Worm (Caenorhabditis elegans) whole organism, L4 larva: ENCODE results near the gene daf-41.

Experiments used
- D1046.2 ChIP-seq: fragments of 200-800 bp; sonication (Bioruptor generic); IDR thresholded peaks from 2 replicates; pipeline ENCODE4 v1.3.6; 2022; ENCODE audit warnings: missing genetic modification characterization, missing compliant biosample characterization
- F10B5.3 ChIP-seq: sonication (generic microtip); optimal IDR thresholded peaks from 2 replicates; lab custom pipeline; 2016; ENCODE audit warnings: mild to moderate bottlenecking, missing genetic modification characterization, missing compliant biosample characterization
- F26F4.8 ChIP-seq: fragments of 200-800 bp; sonication (Bioruptor generic); conservative IDR thresholded peaks from 2 replicates; pipeline ENCODE4 v1.3.6; 2022; ENCODE audit warnings: missing genetic modification characterization, missing compliant biosample characterization
- F37D6.2 ChIP-seq: sonication (generic microtip); optimal IDR thresholded peaks from 2 replicates; lab custom pipeline; 2016; ENCODE audit warnings: mild to moderate bottlenecking, missing genetic modification characterization, missing compliant biosample characterization
- F44E2.7 ChIP-seq: fragments of 200-800 bp; sonication (Bioruptor generic); IDR thresholded peaks from 2 replicates; pipeline ENCODE4 v2.1.2; 2022; ENCODE audit warnings: missing genetic modification characterization, missing compliant biosample characterization
- F49E8.2 ChIP-seq: sonication (generic microtip); optimal IDR thresholded peaks from 2 replicates; lab custom pipeline; 2016; ENCODE audit warnings: missing compliant biosample characterization, mild to moderate bottlenecking, missing genetic modification characterization, borderline replicate concordance
- R02D3.7 ChIP-seq: fragments of 150-350 bp; sonication (generic microtip); optimal IDR thresholded peaks from 3 replicates; lab custom pipeline; 2014; ENCODE audit warnings: missing biosample characterization, missing genetic modification characterization
- T20F7.1 ChIP-seq: fragments of 200-800 bp; sonication (Bioruptor generic); optimal IDR thresholded peaks from 2 replicates; lab custom pipeline; 2018; ENCODE audit warnings: mild to moderate bottlenecking, missing genetic modification characterization, missing compliant biosample characterization
- Y75B8A.6 ChIP-seq: fragments of 200-800 bp; sonication (Bioruptor generic); IDR thresholded peaks from 2 replicates; pipeline ENCODE4 v1.3.6; 2022; ENCODE audit warnings: missing genetic modification reagents, missing genetic modification characterization, missing compliant biosample characterization
- arid-1 ChIP-seq: fragments of 200-800 bp; sonication (Bioruptor generic); conservative IDR thresholded peaks from 2 replicates; pipeline ENCODE4 v1.3.6; 2022; ENCODE audit warnings: missing genetic modification reagents, missing genetic modification characterization, missing compliant biosample characterization
- ceh-20 ChIP-seq: fragments of 200-800 bp; sonication (Bioruptor generic); IDR thresholded peaks from 2 replicates; pipeline ENCODE4 v1.3.6; 2022; ENCODE audit warnings: missing genetic modification reagents, missing genetic modification characterization, missing compliant biosample characterization
- ceh-44 ChIP-seq: fragments of 200-800 bp; sonication (Bioruptor generic); IDR thresholded peaks from 2 replicates; pipeline ENCODE4 v1.3.6; 2022; ENCODE audit warnings: missing genetic modification reagents, missing genetic modification characterization, missing compliant biosample characterization
- ces-1 ChIP-seq: fragments of 150-350 bp; sonication (generic microtip); optimal IDR thresholded peaks from 4 replicates; lab custom pipeline; 2014; ENCODE audit warnings: missing biosample characterization, missing genetic modification reagents, missing genetic modification characterization
- daf-16 ChIP-seq, 3 experiments: sonication (generic microtip); optimal IDR thresholded peaks; 2 replicates each; lab custom pipeline; 2016 to 2017; ENCODE audit warnings: missing genetic modification characterization in 3 of 3, missing genetic modification reagents in 3 of 3, mild to moderate bottlenecking in 2 of 3, missing compliant biosample characterization in 2 of 3, missing biosample characterization in 1 of 3, moderate library complexity in 1 of 3
- daf-8 ChIP-seq: fragments of 200-800 bp; sonication (Bioruptor generic); IDR thresholded peaks from 2 replicates; pipeline ENCODE4 v1.3.6; 2022; ENCODE audit warnings: missing genetic modification characterization, missing compliant biosample characterization
- dmd-8 ChIP-seq: fragments of 200-800 bp; sonication (Bioruptor generic); IDR thresholded peaks from 2 replicates; pipeline ENCODE4 v1.3.6; 2022; ENCODE audit warnings: missing genetic modification characterization, missing compliant biosample characterization
- dmd-9 ChIP-seq: fragments of 200-800 bp; sonication (Bioruptor generic); IDR thresholded peaks from 2 replicates; pipeline ENCODE4 v1.3.6; 2022; ENCODE audit warnings: missing genetic modification reagents, missing genetic modification characterization, missing compliant biosample characterization
- duxl-1 ChIP-seq: sonication (generic microtip); optimal IDR thresholded peaks from 2 replicates; lab custom pipeline; 2016; ENCODE audit warnings: mild to moderate bottlenecking, missing genetic modification characterization, moderate library complexity, missing compliant biosample characterization; ENCODE audit not compliant: poor library complexity
- dve-1 ChIP-seq: sonication (generic microtip); optimal IDR thresholded peaks from 2 replicates; lab custom pipeline; 2017; ENCODE audit warnings: antibody characterized with exemption, mild to moderate bottlenecking, missing genetic modification characterization, missing compliant biosample characterization; ENCODE audit not compliant: insufficient read depth
- egl-27 ChIP-seq: sonication (generic microtip); optimal IDR thresholded peaks from 3 replicates; lab custom pipeline; 2017; ENCODE audit warnings: missing biosample characterization, missing genetic modification reagents, missing genetic modification characterization
- egl-43 ChIP-seq: fragments of 200-800 bp; sonication (Bioruptor generic); IDR thresholded peaks from 2 replicates; pipeline ENCODE4 v1.3.6; 2022; ENCODE audit warnings: missing genetic modification reagents, missing genetic modification characterization, missing compliant biosample characterization
- fkh-10 ChIP-seq: fragments of 150-350 bp; optimal IDR thresholded peaks from 2 replicates; lab custom pipeline; 2014; ENCODE audit warnings: missing biosample characterization, missing genetic modification reagents, missing genetic modification characterization
- hif-1 ChIP-seq, 2 experiments: sonication (generic microtip); optimal IDR thresholded peaks; 2 replicates each; lab custom pipeline; 2016 to 2017; ENCODE audit warnings: missing compliant biosample characterization in 2 of 2, missing genetic modification characterization in 2 of 2, missing genetic modification reagents in 2 of 2, missing genotype in 2 of 2, mild to moderate bottlenecking in 1 of 2
- hlh-11 ChIP-seq: fragments of 200-800 bp; sonication (Bioruptor generic); optimal IDR thresholded peaks from 2 replicates; lab custom pipeline; 2018; ENCODE audit warnings: mild to moderate bottlenecking, missing genetic modification characterization, missing compliant biosample characterization
- jun-1 ChIP-seq: fragments of 150-350 bp; optimal IDR thresholded peaks from 2 replicates; lab custom pipeline; 2014; ENCODE audit warnings: missing biosample characterization, missing genetic modification reagents, missing genetic modification characterization
- lim-7 ChIP-seq: fragments of 200-800 bp; sonication (Bioruptor generic); IDR thresholded peaks from 2 replicates; pipeline ENCODE4 v1.3.6; 2022; ENCODE audit warnings: missing genetic modification characterization, missing compliant biosample characterization
- lin-13 ChIP-seq: fragments of 150-350 bp; optimal IDR thresholded peaks from 2 replicates; lab custom pipeline; 2014; ENCODE audit warnings: missing biosample characterization, missing genetic modification reagents, missing genetic modification characterization
- lin-15B ChIP-seq: fragments of 150-350 bp; sonication (generic microtip); optimal IDR thresholded peaks from 3 replicates; lab custom pipeline; 2014; ENCODE audit warnings: missing biosample characterization, missing genetic modification characterization
- mdl-1 ChIP-seq, 2 experiments: fragments of 150-350 bp in 1 of 2; sonication (generic microtip) in 1 of 2; optimal IDR thresholded peaks; 2 replicates each; lab custom pipeline; 2014 to 2017; ENCODE audit warnings: missing biosample characterization in 2 of 2, missing genetic modification characterization in 2 of 2
- mdt-29 ChIP-seq: fragments of 200-800 bp; sonication (Bioruptor generic); IDR thresholded peaks from 2 replicates; pipeline ENCODE4 v1.3.6; 2022; ENCODE audit warnings: missing genetic modification reagents, missing genetic modification characterization, missing compliant biosample characterization
- mxl-2 ChIP-seq: fragments of 200-800 bp; sonication (Bioruptor generic); conservative IDR thresholded peaks from 2 replicates; pipeline ENCODE4 v1.3.6; 2022; ENCODE audit warnings: missing genetic modification reagents, missing genetic modification characterization, missing compliant biosample characterization
- mxl-3 ChIP-seq: fragments of 200-800 bp; sonication (Bioruptor generic); optimal IDR thresholded peaks from 2 replicates; lab custom pipeline; 2018; ENCODE audit warnings: mild to moderate bottlenecking, missing genetic modification characterization, missing compliant biosample characterization
- nhr-10 ChIP-seq: fragments of 150-350 bp; optimal IDR thresholded peaks from 2 replicates; lab custom pipeline; 2014; ENCODE audit warnings: missing biosample characterization, missing genetic modification characterization
- nhr-102 ChIP-seq: sonication (generic microtip); optimal IDR thresholded peaks from 2 replicates; lab custom pipeline; 2016; ENCODE audit warnings: mild to moderate bottlenecking, missing genetic modification characterization, moderate library complexity, missing compliant biosample characterization
- nhr-11 ChIP-seq: fragments of 150-350 bp; optimal IDR thresholded peaks from 2 replicates; lab custom pipeline; 2014; ENCODE audit warnings: missing biosample characterization, missing genetic modification characterization
- nhr-237 ChIP-seq: sonication (generic microtip); optimal IDR thresholded peaks from 2 replicates; lab custom pipeline; 2017; ENCODE audit warnings: missing biosample characterization, missing genetic modification characterization
- nhr-41 ChIP-seq: fragments of 200-800 bp; sonication (Bioruptor generic); IDR thresholded peaks from 2 replicates; pipeline ENCODE4 v1.3.6; 2022; ENCODE audit warnings: missing genetic modification reagents, missing genetic modification characterization, missing compliant biosample characterization
- saeg-2 ChIP-seq: fragments of 200-800 bp; sonication (Bioruptor generic); IDR thresholded peaks from 2 replicates; pipeline ENCODE4 v1.3.6; 2022; ENCODE audit warnings: missing genetic modification reagents, missing genetic modification characterization, missing compliant biosample characterization
- sdz-12 ChIP-seq: fragments of 200-800 bp; sonication (Bioruptor generic); optimal IDR thresholded peaks from 2 replicates; lab custom pipeline; 2018; ENCODE audit warnings: mild to moderate bottlenecking, missing genetic modification characterization, missing compliant biosample characterization
- set-16 ChIP-seq: fragments of 200-800 bp; sonication (Bioruptor generic); IDR thresholded peaks from 2 replicates; pipeline ENCODE4 v1.3.6; 2022; ENCODE audit warnings: missing genetic modification reagents, missing genetic modification characterization, missing compliant biosample characterization
- skn-1 ChIP-seq: fragments of 150-350 bp; optimal IDR thresholded peaks from 2 replicates; lab custom pipeline; 2014; ENCODE audit warnings: missing biosample characterization, missing genetic modification characterization
- snpc-4 ChIP-seq: fragments of 150-350 bp; optimal IDR thresholded peaks from 2 replicates; lab custom pipeline; 2014; ENCODE audit warnings: missing biosample characterization, missing genetic modification characterization
- spr-1 ChIP-seq: sonication (generic microtip); optimal IDR thresholded peaks from 2 replicates; lab custom pipeline; 2016; ENCODE audit warnings: mild to moderate bottlenecking, missing genetic modification characterization, missing compliant biosample characterization
- tag-97 ChIP-seq: fragments of 200-800 bp; sonication (Bioruptor generic); IDR thresholded peaks from 2 replicates; pipeline ENCODE4 v1.3.6; 2022; ENCODE audit warnings: missing genetic modification characterization, missing compliant biosample characterization
- unc-130 ChIP-seq: sonication (generic microtip); optimal IDR thresholded peaks from 2 replicates; lab custom pipeline; 2016; ENCODE audit warnings: missing genetic modification reagents, missing genetic modification characterization, missing compliant biosample characterization
- vab-7 ChIP-seq: fragments of 200-800 bp; sonication (Bioruptor generic); IDR thresholded peaks from 2 replicates; pipeline ENCODE4 v1.3.6; 2022; ENCODE audit warnings: missing genetic modification reagents, missing genetic modification characterization, missing compliant biosample characterization
- zag-1 ChIP-seq: fragments of 150-350 bp; optimal IDR thresholded peaks from 2 replicates; lab custom pipeline; 2014; ENCODE audit warnings: missing biosample characterization, missing genetic modification characterization
- zfp-3 ChIP-seq: fragments of 200-800 bp; sonication (Bioruptor generic); conservative IDR thresholded peaks from 2 replicates; pipeline ENCODE4 v1.3.6; 2022; ENCODE audit warnings: missing genetic modification reagents, missing genetic modification characterization, missing compliant biosample characterization
- zip-11 ChIP-seq: fragments of 200-800 bp; sonication (Bioruptor generic); IDR thresholded peaks from 2 replicates; pipeline ENCODE4 v1.3.6; 2022; ENCODE audit warnings: missing genetic modification characterization, missing compliant biosample characterization
- ztf-11 ChIP-seq: fragments of 150-350 bp; optimal IDR thresholded peaks from 2 replicates; lab custom pipeline; 2014; ENCODE audit warnings: missing biosample characterization, missing genetic modification characterization

The daf-41 gene

DNA sequence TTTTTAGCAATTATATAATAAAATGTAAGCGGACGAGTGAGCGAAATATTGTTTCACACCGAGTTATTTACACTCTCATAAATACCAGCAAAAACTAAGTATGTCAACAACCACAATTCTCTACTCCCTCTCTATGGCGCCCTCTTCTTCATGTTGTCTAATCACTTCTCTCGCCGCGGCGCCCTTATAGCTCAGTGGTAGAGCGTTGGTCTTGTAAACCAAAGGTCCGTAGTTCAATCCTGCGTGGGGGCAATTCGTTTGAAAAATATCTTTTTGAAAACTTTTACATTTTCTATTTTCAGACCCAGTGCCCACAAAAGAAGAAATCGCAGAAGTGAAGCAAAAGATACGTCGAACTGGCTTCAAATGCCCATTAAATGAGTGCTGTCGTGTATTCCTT, 31.2 kb upstream of the daf-41 start (continued):
- TF ChIP-seq Y75B8A.6 (peak; percentile 83; the same call in 1 of the 2 replicates), hlh-11 (no peak), spr-1 (tag; lab: Kevin White, UChicago) (peak; percentile 69), zip-11 (peak; percentile 85; the same call in 1 of the 2 replicates), zag-1 (tag; lab: Kevin White, UChicago) (no peak), lin-15B (tag; lab: Kevin White, UChicago) (no peak), dmd-8 (peak; percentile 99), F10B5.3 (tag; lab: Kevin White, UChicago) (peak; percentile 59), nhr-237 (tag; lab: Kevin White, UChicago) (no peak), skn-1 (tag; lab: Kevin White, UChicago) (no peak), mdt-29 (peak; percentile 44; the same call in 1 of the 2 replicates), R02D3.7 (no peak), egl-43 (peak; percentile 97), lin-13 (peak; percentile 54), tag-97 (GFP tag; lab: Robert Waterston, UW) (no peak), egl-27 (tag; lab: Kevin White, UChicago) (no peak), dmd-9 (GFP tag; lab: Robert Waterston, UW) (peak; percentile 77), D1046.2 (GFP tag; lab: Robert Waterston, UW) (peak; percentile 91), nhr-41 (GFP tag; lab: Robert Waterston, UW) (peak; percentile 96), sdz-12 (peak; percentile 92), zfp-3 (GFP tag; lab: Robert Waterston, UW) (0 out of 2 replicates have a peak, but pooled peaks have one; percentile 40), mxl-3 (GFP tag; lab: Kevin White, UChicago) (peak; percentile 75), daf-16 (GFP tag; optimal IDR thresholded peaks at IDR 0.05; lab: Kevin White, UChicago) (peak; percentile 57 to 83), daf-16 (tag; optimal IDR thresholded peaks at IDR 0.05; lab: Kevin White, UChicago) (peak; percentile 83), duxl-1 (peak; percentile 83), ceh-44 (GFP tag; lab: Robert Waterston, UW) (peak; percentile 78), fkh-10 (GFP tag; lab: Kevin White, UChicago) (peak; percentile 5), unc-130 (peak; percentile 79), lim-7 (GFP tag; lab: Robert Waterston, UW) (peak; percentile 99), nhr-102 (tag; lab: Kevin White, UChicago) (peak; percentile 56), jun-1 (no peak), F26F4.8 (peak; percentile 98), T20F7.1 (GFP tag; lab: Kevin White, UChicago) (no peak), dve-1 (peak; percentile 29), set-16 (GFP tag; lab: Robert Waterston, UW) (no peak), snpc-4 (tag; lab: Kevin White, UChicago) (no peak), ceh-20 (GFP tag; lab: Robert Waterston, UW) (peak; percentile 68; the same call in 1 of the 2 replicates), nhr-10 (tag; lab: Kevin White, UChicago) (no peak), F44E2.7 (peak; percentile 94), vab-7 (peak; percentile 89), ces-1 (GFP tag; lab: Kevin White, UChicago) (no peak), saeg-2 (GFP tag; lab: Robert Waterston, UW) (0 out of 2 replicates have a peak, but pooled peaks have one; percentile 72), mdl-1 (tag; optimal IDR thresholded peaks at IDR 0.05; lab: Kevin White, UChicago) (no peak), ztf-11 (no peak), F49E8.2 (tag; lab: Kevin White, UChicago) (peak; percentile 61), arid-1 (GFP tag; lab: Robert Waterston, UW) (peak; percentile 95), F37D6.2 (tag; lab: Kevin White, UChicago) (peak; percentile 18), mxl-2 (GFP tag; lab: Robert Waterston, UW) (peak; percentile 86), nhr-11 (tag; lab: Kevin White, UChicago) (peak; percentile 20), hif-1 (tag; optimal IDR thresholded peaks at IDR 0.05; lab: Kevin White, UChicago) (peak; percentile 15 to 62), daf-8 (0 out of 2 replicates have a peak, but pooled peaks have one; percentile 65)
